Fruit fly (Drosophila melanogaster): ENCODE measurements around the gene CG15916.

Gene CG15916

dm6 chrX:15889780-15890608, at the start of gene CG15916, which contains the start of gene MSBP:
Gene CG15916, plus strand, starts transcription at chrX:15890589.
Gene MSBP, minus strand, starts transcription at chrX:15890109.
- TF ChIP-seq CG17801 (GFP tag; optimal IDR thresholded peaks at IDR 0.05; ENCODE audit: partially characterized antibody), result peak; percentile 8

- TF ChIP-seq CG17801 (GFP tag; optimal IDR thresholded peaks at IDR 0.05; ENCODE audit: partially characterized antibody), result no peak
Measured at dm6 chrX:15841346-15841745, 49.0 kb upstream of the CG15916 start.

dm6 chrX:15844139-15844538, 46.2 kb upstream of the CG15916 start, which contains the start of the genes ArgRS and CG8578:
Gene ArgRS, minus strand, starts transcription at chrX:15844145.
Gene CG8578, plus strand, starts transcription at chrX:15844476.
- peak; percentile 20 for TF ChIP-seq CG17801 (GFP tag; optimal IDR thresholded peaks at IDR 0.05; ENCODE audit: partially characterized antibody)

DNA sequence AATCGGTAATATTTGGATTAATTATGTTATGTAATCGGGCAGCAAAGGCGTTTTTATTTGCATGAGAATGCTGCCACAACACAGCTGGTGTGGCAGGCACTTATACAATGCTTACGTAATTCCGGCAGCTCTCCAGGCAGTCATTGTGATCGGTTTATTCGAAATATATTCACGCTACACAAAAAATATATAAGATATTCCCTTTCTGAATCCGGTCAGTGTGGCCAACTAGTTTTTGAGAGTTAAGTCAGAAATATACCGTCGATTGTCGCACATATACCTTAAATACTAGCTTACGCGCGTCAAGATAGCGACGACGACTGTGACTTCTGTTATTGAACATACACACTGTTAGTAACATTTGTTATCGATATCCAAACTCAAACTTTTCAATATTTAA, 41.4 kb upstream of the CG15916 start, which contains the start of gene sun:
TSS of gene sun (minus strand) at position 238 of the 400 bp plus-strand sequence.
- peak; percentile 19 for TF ChIP-seq CG17801 (GFP tag; optimal IDR thresholded peaks at IDR 0.05; ENCODE audit: partially characterized antibody)

dm6 chrX:15852815-15853542, 37.4 kb upstream of the CG15916 start, which contains the start of the genes UBL3 and CG15914:
Gene UBL3, minus strand, starts transcription at chrX:15853175.
Gene CG15914, plus strand, starts transcription at chrX:15853421.
- peak; percentile 56 for TF ChIP-seq CG17801 (GFP tag; optimal IDR thresholded peaks at IDR 0.05; ENCODE audit: partially characterized antibody)

DNA sequence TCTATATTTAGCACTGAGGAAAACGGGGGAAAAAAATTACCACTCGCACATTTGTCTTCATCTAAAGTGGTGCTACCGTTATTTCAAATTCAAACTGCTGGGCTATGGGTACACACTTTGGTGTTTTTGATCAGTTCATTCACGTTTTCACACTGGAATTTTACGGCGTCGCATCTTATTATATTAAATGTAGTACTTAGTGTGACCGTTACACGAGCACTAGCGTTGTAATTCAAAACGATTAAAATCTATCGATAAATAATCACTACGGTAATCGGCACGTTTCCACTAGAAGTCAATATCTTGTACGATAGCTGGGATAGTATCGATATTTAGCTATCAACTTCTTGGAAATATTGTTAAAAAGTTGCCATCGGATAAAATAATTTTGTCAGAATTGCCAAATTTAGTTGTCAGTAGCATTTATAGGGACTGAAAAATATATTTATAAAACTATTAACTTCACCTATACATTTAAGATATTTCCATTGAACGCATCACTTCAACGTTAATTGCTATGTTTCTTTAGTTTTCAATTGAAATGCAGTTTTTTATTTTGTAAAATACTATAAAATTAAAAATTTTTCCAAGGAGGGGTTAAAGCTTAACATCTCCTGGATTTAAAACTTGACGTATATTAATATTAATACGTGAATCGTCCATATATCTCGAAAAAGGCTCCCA, 32.6 kb upstream of the CG15916 start, which contains the start of the genes CG46440 and Myb:
TSS of gene CG46440 (minus strand) at position 223 of the 684 bp plus-strand sequence.
TSS of gene Myb (minus strand) at position 223 of the 684 bp plus-strand sequence.
- TF ChIP-seq CG17801 (GFP tag; optimal IDR thresholded peaks at IDR 0.05; ENCODE audit: partially characterized antibody), result no peak

DNA sequence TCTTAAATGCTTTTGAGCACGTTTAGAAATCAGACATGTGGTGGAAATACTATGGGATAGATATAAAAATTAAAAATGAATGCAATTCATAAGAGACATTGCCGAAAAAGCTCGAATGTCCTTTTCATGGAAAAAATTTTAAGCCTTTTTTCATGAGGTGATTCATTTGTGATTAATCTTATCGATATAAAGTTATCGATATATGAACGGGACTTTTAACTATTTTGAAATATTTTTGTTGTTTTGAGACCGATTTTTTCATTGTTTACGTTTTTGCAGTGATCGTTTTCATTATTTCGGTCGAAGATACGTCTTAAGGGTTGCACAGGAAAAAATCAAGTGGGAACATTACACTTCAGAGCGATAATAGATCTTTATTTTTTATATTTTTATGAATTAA, 31.0 kb upstream of the CG15916 start, which contains the start of gene AlkB:
TSS of gene AlkB (minus strand) at position 101 of the 400 bp plus-strand sequence.
- TF ChIP-seq CG17801 (GFP tag; optimal IDR thresholded peaks at IDR 0.05; ENCODE audit: partially characterized antibody), result no peak

- TF ChIP-seq CG17801 (GFP tag; optimal IDR thresholded peaks at IDR 0.05; ENCODE audit: partially characterized antibody), result no peak
Measured at dm6 chrX:15859869-15860268, 30.5 kb upstream of the CG15916 start, which contains the start of gene Gbeta13F. Gene Gbeta13F, plus strand, starts transcription at chrX:15860115.

DNA sequence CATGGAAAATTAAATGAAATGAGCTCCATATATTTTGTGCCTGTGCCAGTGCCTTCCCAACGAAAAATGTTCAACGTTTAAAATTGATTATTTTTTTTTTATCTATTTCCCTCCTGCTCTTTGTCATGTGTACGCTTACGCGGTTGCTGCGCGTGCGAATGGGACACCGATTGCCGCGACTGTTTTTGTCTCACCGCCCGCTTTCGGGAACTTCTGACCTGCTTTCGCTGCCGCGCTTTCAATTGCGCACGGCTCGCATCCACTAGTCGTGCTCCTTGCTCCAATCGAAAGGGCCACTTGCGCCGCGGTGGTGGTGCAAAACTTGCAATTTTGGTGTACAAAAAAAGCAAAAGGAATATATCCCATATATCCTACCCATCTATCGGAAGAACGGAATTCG, 29.9 kb upstream of the CG15916 start:
- TF ChIP-seq CG17801 (GFP tag; optimal IDR thresholded peaks at IDR 0.05; ENCODE audit: partially characterized antibody), result peak; percentile 85

- TF ChIP-seq CG17801 (GFP tag; optimal IDR thresholded peaks at IDR 0.05; ENCODE audit: partially characterized antibody), result no peak
Measured at dm6 chrX:15866032-15866431, 24.4 kb upstream of the CG15916 start.

DNA sequence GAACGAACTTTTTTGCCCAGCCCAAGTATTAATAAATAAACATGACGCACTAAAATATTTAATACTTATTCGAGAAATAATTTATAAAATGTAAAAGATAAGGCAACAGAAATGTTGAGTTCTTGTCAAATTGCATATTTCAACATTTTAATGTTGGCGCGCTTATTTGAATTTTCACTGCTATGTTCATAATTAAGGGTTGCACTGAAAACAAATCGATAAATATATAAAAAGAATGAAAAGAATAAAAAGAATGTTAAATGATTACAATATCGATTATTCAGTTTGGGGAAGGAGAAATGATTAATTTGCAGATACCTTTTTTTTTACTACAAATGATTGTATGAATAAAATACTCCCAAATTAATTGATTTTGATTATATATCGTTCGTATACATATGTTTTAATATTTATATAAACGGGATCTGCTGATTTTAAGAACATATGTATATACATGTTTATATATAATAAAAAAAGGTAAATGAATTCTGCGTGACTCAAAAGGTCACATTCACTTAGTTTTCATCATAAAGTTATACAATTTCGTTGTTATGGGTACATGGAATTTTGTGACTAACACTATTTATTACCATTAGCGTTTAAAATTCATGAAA, 23.5 kb upstream of the CG15916 start:
- peak; percentile 14 for TF ChIP-seq CG17801 (GFP tag; optimal IDR thresholded peaks at IDR 0.05; ENCODE audit: partially characterized antibody)

DNA sequence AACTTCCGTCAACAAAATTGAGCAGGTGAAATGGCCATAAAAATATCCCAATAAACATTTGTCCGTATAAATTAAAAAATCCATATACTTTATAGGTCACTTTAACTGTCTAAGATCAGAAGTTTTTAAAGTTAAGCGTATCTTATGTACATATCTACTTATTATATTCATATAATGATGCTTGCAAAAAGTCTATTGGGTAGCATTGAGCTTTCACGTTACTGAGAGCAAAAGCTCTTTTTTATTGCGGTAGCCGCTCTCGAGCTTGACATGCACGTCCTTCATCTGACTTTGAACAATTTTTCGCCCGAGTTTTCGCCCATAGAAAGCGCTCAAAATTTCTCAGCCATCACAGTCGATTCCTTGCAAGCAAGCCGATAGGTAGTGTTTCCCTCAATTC, 22.5 kb upstream of the CG15916 start, which contains the start of gene Gapdh2:
TSS of gene Gapdh2 (plus strand) at position 283 of the 400 bp plus-strand sequence.
- peak; percentile 100 for TF ChIP-seq CG17801 (GFP tag; optimal IDR thresholded peaks at IDR 0.05; ENCODE audit: partially characterized antibody)

- no peak for TF ChIP-seq CG17801 (GFP tag; optimal IDR thresholded peaks at IDR 0.05; ENCODE audit: partially characterized antibody)
Measured at dm6 chrX:15868781-15869180, 21.6 kb upstream of the CG15916 start.

- TF ChIP-seq CG17801 (GFP tag; optimal IDR thresholded peaks at IDR 0.05; ENCODE audit: partially characterized antibody), result no peak
Measured at dm6 chrX:15869843-15870242, 20.5 kb upstream of the CG15916 start, which contains the start of gene CG16952. Gene CG16952, plus strand, starts transcription at chrX:15870183.
